Fruit fly (Drosophila melanogaster) whole organism, prepupa: Measurements from ENCODE around the gene Or94b.

Source experiments
- Blimp-1 ChIP-seq: fragments of 200-800 bp; sonication (Bioruptor generic); optimal IDR thresholded peaks from 3 replicates; lab custom pipeline; 2017; ENCODE audit warnings: missing biosample characterization, missing genetic modification characterization, mild to moderate bottlenecking, moderate library complexity, missing genetic modification reagents
- CG10631 ChIP-seq: fragments of 200-800 bp; sonication (Bioruptor generic); optimal IDR thresholded peaks from 2 replicates; lab custom pipeline; 2016; ENCODE audit warnings: missing biosample characterization, missing genetic modification characterization
- CG1621 ChIP-seq: fragments of 200-800 bp; sonication (Bioruptor generic); optimal IDR thresholded peaks from 3 replicates; lab custom pipeline; 2018; ENCODE audit warnings: missing biosample characterization, mild to moderate bottlenecking, missing genetic modification characterization
- CG32006 ChIP-seq: fragments of 200-800 bp; sonication (Bioruptor generic); optimal IDR thresholded peaks from 3 replicates; lab custom pipeline; 2017; ENCODE audit warnings: missing biosample characterization, mild to moderate bottlenecking, missing genetic modification characterization
- CG6163 ChIP-seq: fragments of 200-800 bp; sonication (Bioruptor generic); IDR thresholded peaks from 3 replicates; pipeline ENCODE4 v1.3.6; 2022; ENCODE audit warnings: missing biosample characterization, missing genetic modification characterization
- CG6276 ChIP-seq: fragments of 200-800 bp; sonication (Bioruptor generic); optimal IDR thresholded peaks from 2 replicates; lab custom pipeline; 2017; ENCODE audit warnings: missing biosample characterization, mild to moderate bottlenecking, missing genetic modification characterization
- CG6808 ChIP-seq: fragments of 200-800 bp; sonication (Bioruptor generic); optimal IDR thresholded peaks from 3 replicates; lab custom pipeline; 2017; ENCODE audit warnings: missing biosample characterization, missing genetic modification characterization, mild to moderate bottlenecking, moderate library complexity, missing genetic modification reagents
- CG7368 ChIP-seq: fragments of 200-800 bp; sonication (Bioruptor generic); optimal IDR thresholded peaks from 3 replicates; lab custom pipeline; 2016; ENCODE audit warnings: missing biosample characterization, missing genetic modification characterization
- CG8119 ChIP-seq: fragments of 200-800 bp; sonication (Bioruptor generic); IDR thresholded peaks from 3 replicates; pipeline ENCODE4 v1.3.6; 2022; ENCODE audit warnings: missing biosample characterization, missing genetic modification characterization
- Eip78C ChIP-seq: fragments of 200-800 bp; sonication (Bioruptor generic); peaks from one replicate; lab custom pipeline; 2016; ENCODE audit warnings: missing biosample characterization, missing genetic modification characterization
- Gug ChIP-seq: fragments of 200-800 bp; sonication (Bioruptor generic); IDR thresholded peaks from 2 replicates; pipeline ENCODE4 v1.3.6; 2022; ENCODE audit warnings: missing biosample characterization, missing genetic modification characterization
- Hr4 ChIP-seq: fragments of 200-800 bp; sonication (Bioruptor generic); optimal IDR thresholded peaks from 3 replicates; lab custom pipeline; 2016; ENCODE audit warnings: missing biosample characterization, missing genetic modification characterization
- Met ChIP-seq: fragments of 200-800 bp; sonication (Bioruptor generic); optimal IDR thresholded peaks from 3 replicates; lab custom pipeline; 2016; ENCODE audit warnings: missing biosample characterization, missing genetic modification characterization
- Sox15 ChIP-seq: fragments of 200-800 bp; sonication (Bioruptor generic); optimal IDR thresholded peaks from 3 replicates; lab custom pipeline; 2016; ENCODE audit warnings: missing biosample characterization, missing genetic modification characterization
- dsx ChIP-seq: fragments of 200-800 bp; optimal IDR thresholded peaks from 3 replicates; lab custom pipeline; 2019; ENCODE audit warnings: missing biosample characterization, mild to moderate bottlenecking, missing genetic modification characterization, moderate library complexity; ENCODE audit not compliant: poor library complexity, severe bottlenecking
- eg ChIP-seq: fragments of 200-800 bp; sonication (Bioruptor generic); IDR thresholded peaks from 3 replicates; pipeline ENCODE4 v1.3.6; 2022; ENCODE audit warnings: missing biosample characterization, missing genetic modification characterization
- fd85E ChIP-seq: fragments of 200-800 bp; sonication (Bioruptor generic); optimal IDR thresholded peaks from 3 replicates; lab custom pipeline; 2016; ENCODE audit warnings: missing biosample characterization, missing genetic modification characterization
- fkh ChIP-seq: fragments of 200-800 bp; sonication (Bioruptor generic); optimal IDR thresholded peaks from 3 replicates; lab custom pipeline; 2017; ENCODE audit warnings: missing biosample characterization, mild to moderate bottlenecking, missing genetic modification characterization, moderate library complexity
- net ChIP-seq: fragments of 200-800 bp; sonication (Bioruptor generic); optimal IDR thresholded peaks from 3 replicates; lab custom pipeline; 2016; ENCODE audit warnings: missing biosample characterization, missing genetic modification characterization
- svp ChIP-seq: fragments of 200-800 bp; sonication (Bioruptor generic); peaks from one replicate; lab custom pipeline; 2016; ENCODE audit warnings: missing biosample characterization, missing genetic modification characterization
- vri ChIP-seq: fragments of 200-800 bp; sonication (Bioruptor generic); optimal IDR thresholded peaks from 3 replicates; lab custom pipeline; 2016; ENCODE audit warnings: missing biosample characterization, mild to moderate bottlenecking, missing genetic modification characterization

Or94b gene

dm6 chr3R:23012017-23012416 is 22.9 kb downstream of the Or94b start, which contains the start of gene CG6688:
CG6688 (plus strand) TSS chr3R:23012412.
- TF ChIP-seq Eip78C (GFP tag; lab: Kevin White, UChicago) (peak; percentile 4), fkh (GFP tag; lab: Kevin White, UChicago) (peak; percentile 16), CG8119 (GFP tag; lab: Robert Waterston, UW) (no peak)

dm6 chr3R:23013482-23013881 is 24.4 kb downstream of the Or94b start:
- TF ChIP-seq CG6808 (GFP tag; lab: Kevin White, UChicago) (no peak), fkh (GFP tag; lab: Kevin White, UChicago) (peak; percentile 91), Eip78C (GFP tag; lab: Kevin White, UChicago) (peak; percentile 17), CG6276 (no peak)
- TF ChIP-seq, all 60 proteins: peak for 2

dm6 chr3R:23026652-23027427 is 37.7 kb downstream of the Or94b start, which contains the start of gene lmd:
lmd (minus strand) TSS chr3R:23026713.
- TF ChIP-seq vri (no peak), Eip78C (GFP tag; lab: Kevin White, UChicago) (peak; percentile 46), fd85E (GFP tag; lab: Kevin White, UChicago) (no peak), Blimp-1 (no peak), CG1621 (tag; lab: Kevin White, UChicago) (peak; percentile 86), Met (GFP tag; lab: Kevin White, UChicago) (no peak)

- peak; percentile 5 for TF ChIP-seq net (GFP tag; lab: Kevin White, UChicago)
- no peak for TF ChIP-seq CG10631 (GFP tag; lab: Kevin White, UChicago)
Measured at dm6 chr3R:23027428-23027813, 38.3 kb downstream of the Or94b start.

- TF ChIP-seq Sox15 (GFP tag; lab: Kevin White, UChicago) = no peak
- TF ChIP-seq Hr4 (GFP tag; lab: Kevin White, UChicago) = peak; percentile 15
- TF ChIP-seq Gug = 0 out of 2 replicates have a peak, but pooled peaks have one; percentile 24
- TF ChIP-seq CG32006 (GFP tag; lab: Kevin White, UChicago) = peak; percentile 15
- peak; percentile 10 for TF ChIP-seq Eip78C (GFP tag; lab: Kevin White, UChicago)
- TF ChIP-seq eg (GFP tag; lab: Robert Waterston, UW) = peak; percentile 47; the same call in 2 of the 3 replicates
- TF ChIP-seq fkh (GFP tag; lab: Kevin White, UChicago) = no peak
Measured at dm6 chr3R:23028506-23028905, 39.4 kb downstream of the Or94b start.

- TF ChIP-seq CG7368 (no peak), Eip78C (GFP tag; lab: Kevin White, UChicago) (peak; percentile 10)
Measured at dm6 chr3R:23030900-23031299, 41.8 kb downstream of the Or94b start.

- no peak for TF ChIP-seq CG6163 (GFP tag; lab: Robert Waterston, UW)
- TF ChIP-seq Eip78C (GFP tag; lab: Kevin White, UChicago) = peak; percentile 28
Measured at dm6 chr3R:23035463-23035862, 46.4 kb downstream of the Or94b start, which contains the start of gene CG13833. CG13833 (minus strand) TSS chr3R:23035563.

dm6 chr3R:23036321-23036720 is 47.2 kb downstream of the Or94b start:
- peak; percentile 62 for TF ChIP-seq Eip78C (GFP tag; lab: Kevin White, UChicago)
- TF ChIP-seq dsx = no peak

- peak; percentile 13 for TF ChIP-seq svp (GFP tag; lab: Kevin White, UChicago)
- TF ChIP-seq eg (GFP tag; lab: Robert Waterston, UW) = no peak
Measured at dm6 chr3R:23038062-23038461, 49.0 kb downstream of the Or94b start.
